Fruit fly (Drosophila melanogaster) Kc167 (cell line): ENCODE data around the gene CdGAPr.

Experiments
- Myc ChIP-seq: fragments of >200 bp; optimal IDR thresholded peaks from 2 replicates; lab custom pipeline; 2017; ENCODE audit warnings: missing external identifiers
- Sin3A ChIP-seq: fragments of >200 bp; optimal IDR thresholded peaks from 2 replicates; lab custom pipeline; 2018; ENCODE audit warnings: missing external identifiers
- h ChIP-seq: fragments of >200 bp; optimal IDR thresholded peaks from 3 replicates; lab custom pipeline; 2018; ENCODE audit warnings: missing external identifiers
- insv ChIP-seq: fragments of >200 bp; optimal IDR thresholded peaks from 3 replicates; lab custom pipeline; 2018; ENCODE audit warnings: missing external identifiers
- psq ChIP-seq: fragments of >200 bp; optimal IDR thresholded peaks from 2 replicates; lab custom pipeline; 2017; ENCODE audit warnings: missing external identifiers
- ttk ChIP-seq: sonication (Bioruptor generic); optimal IDR thresholded peaks from 2 replicates; lab custom pipeline; 2017; ENCODE audit warnings: missing external identifiers

The CdGAPr gene

dm6 chr2L:19769703-19770102 is 22.0 kb downstream of the CdGAPr start:
- TF ChIP-seq Sin3A (lab: Kevin White, UChicago): no peak
- no peak for TF ChIP-seq insv (lab: Kevin White, UChicago)
- no peak for TF ChIP-seq Myc (lab: Kevin White, UChicago)
- TF ChIP-seq psq (lab: Kevin White, UChicago): no peak
- TF ChIP-seq h (lab: Kevin White, UChicago): no peak
- no peak for TF ChIP-seq ttk (lab: Kevin White, UChicago)

dm6 chr2L:19768967-19769366 is 22.7 kb downstream of the CdGAPr start, which contains the start of gene bsh:
Gene bsh, minus strand, starts transcription at chr2L:19769067.
- TF ChIP-seq Myc (lab: Kevin White, UChicago): no peak

- TF ChIP-seq Sin3A (lab: Kevin White, UChicago) (no peak), psq (lab: Kevin White, UChicago) (no peak), ttk (lab: Kevin White, UChicago) (no peak), insv (lab: Kevin White, UChicago) (no peak), Myc (lab: Kevin White, UChicago) (no peak), h (lab: Kevin White, UChicago) (no peak)
These were observed 26.3 kb downstream of the CdGAPr start for dm6 chr2L:19765406-19765805.

- TF ChIP-seq ttk (lab: Kevin White, UChicago) (no peak), h (lab: Kevin White, UChicago) (no peak)
These were observed 27.0 kb downstream of the CdGAPr start for dm6 chr2L:19764581-19765136.

- no peak for TF ChIP-seq Sin3A (lab: Kevin White, UChicago)
- no peak for TF ChIP-seq ttk (lab: Kevin White, UChicago)
- no peak for TF ChIP-seq Myc (lab: Kevin White, UChicago)
These were observed 27.7 kb downstream of the CdGAPr start, which contains the start of gene fbp for dm6 chr2L:19763773-19764580. Gene fbp, minus strand, starts transcription at chr2L:19764136.

DNA sequence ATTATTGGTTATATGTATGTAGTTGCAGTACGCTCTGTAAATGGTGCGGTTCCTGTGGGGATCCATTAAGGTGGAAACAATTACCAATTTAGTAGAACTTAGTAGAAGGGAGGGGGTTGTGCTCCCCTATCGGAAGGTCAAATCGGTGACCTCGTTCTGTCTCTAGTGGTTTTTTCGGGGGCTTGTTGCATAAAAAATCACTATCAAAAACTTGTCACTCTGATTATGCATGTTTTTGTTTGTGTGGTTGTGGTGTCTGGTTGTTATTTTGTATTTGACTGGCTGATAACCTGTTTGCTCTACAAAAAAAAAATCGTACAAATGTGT is 28.3 kb downstream of the CdGAPr start:
- no peak for TF ChIP-seq ttk (lab: Kevin White, UChicago)
- TF ChIP-seq Sin3A (lab: Kevin White, UChicago): no peak
- TF ChIP-seq h (lab: Kevin White, UChicago): no peak
- TF ChIP-seq insv (lab: Kevin White, UChicago): no peak
- TF ChIP-seq Myc (lab: Kevin White, UChicago): no peak
- no peak for TF ChIP-seq psq (lab: Kevin White, UChicago)

DNA sequence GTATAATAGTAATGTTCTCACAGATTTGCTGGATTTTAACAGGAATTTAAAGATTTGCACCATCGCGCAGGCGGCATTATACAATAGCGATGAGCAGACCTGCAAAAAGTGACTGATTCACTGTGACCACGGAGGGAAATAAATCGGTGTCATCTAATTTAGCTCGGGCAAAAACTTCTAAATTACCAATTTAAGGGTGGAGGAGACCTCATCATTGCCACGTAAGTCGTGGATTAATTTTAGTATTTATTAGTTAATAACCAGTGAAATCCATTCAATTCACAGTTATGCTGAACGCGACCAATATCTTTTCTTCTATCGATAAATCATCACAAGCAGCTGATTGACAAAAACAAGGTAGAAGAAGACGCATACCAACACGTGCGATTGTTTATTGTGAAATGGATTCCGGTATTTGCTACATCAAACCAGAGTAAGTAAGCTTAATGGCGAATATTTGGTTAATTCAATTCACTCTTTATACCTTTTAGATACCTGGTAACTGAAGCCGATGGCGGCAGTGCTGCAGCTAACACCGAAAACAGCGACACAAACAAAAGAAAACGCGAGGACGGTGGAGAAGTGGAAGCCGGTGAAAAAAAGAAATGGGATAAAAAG is 33.1 kb downstream of the CdGAPr start, which contains the start of the genes CG10628 and Dus3:
CG10628 (minus strand) TSS at position 105 of the 618 bp plus-strand sequence.
Dus3 (plus strand) TSS at position 369 of the 618 bp plus-strand sequence.
- no peak for TF ChIP-seq Sin3A (lab: Kevin White, UChicago)
- no peak for TF ChIP-seq psq (lab: Kevin White, UChicago)

DNA sequence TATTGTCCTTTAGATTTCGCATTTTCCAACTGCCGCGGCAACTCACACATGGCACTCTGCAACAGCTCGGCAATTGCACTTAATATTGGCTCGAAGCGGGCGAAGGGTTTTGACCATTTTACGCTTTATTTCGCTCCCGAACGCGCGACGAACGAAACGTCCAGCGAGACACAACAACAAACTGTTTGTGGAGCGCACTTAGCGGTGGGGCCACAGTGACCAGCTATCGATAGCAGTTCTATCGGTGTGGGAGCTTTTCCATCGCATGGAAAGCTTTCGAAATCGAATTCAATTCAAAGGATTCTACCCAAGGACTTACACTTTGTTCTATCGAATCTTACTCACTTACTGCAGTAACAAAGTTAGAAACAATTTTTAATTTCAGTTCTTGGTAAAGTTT is 35.0 kb downstream of the CdGAPr start, which contains the start of gene CG10631:
CG10631 (minus strand) TSS at position 189 of the 400 bp plus-strand sequence.
- TF ChIP-seq Myc (lab: Kevin White, UChicago) (no peak), psq (lab: Kevin White, UChicago) (no peak), h (lab: Kevin White, UChicago) (no peak), insv (lab: Kevin White, UChicago) (no peak)

- no peak for TF ChIP-seq Sin3A (lab: Kevin White, UChicago)
These were observed 35.6 kb downstream of the CdGAPr start for dm6 chr2L:19756040-19756439.

dm6 chr2L:19755015-19755414 is 36.7 kb downstream of the CdGAPr start:
- no peak for TF ChIP-seq h (lab: Kevin White, UChicago)
- TF ChIP-seq Myc (lab: Kevin White, UChicago): no peak
- TF ChIP-seq ttk (lab: Kevin White, UChicago): no peak
- TF ChIP-seq psq (lab: Kevin White, UChicago): no peak
- TF ChIP-seq Sin3A (lab: Kevin White, UChicago): no peak
- no peak for TF ChIP-seq insv (lab: Kevin White, UChicago)

DNA sequence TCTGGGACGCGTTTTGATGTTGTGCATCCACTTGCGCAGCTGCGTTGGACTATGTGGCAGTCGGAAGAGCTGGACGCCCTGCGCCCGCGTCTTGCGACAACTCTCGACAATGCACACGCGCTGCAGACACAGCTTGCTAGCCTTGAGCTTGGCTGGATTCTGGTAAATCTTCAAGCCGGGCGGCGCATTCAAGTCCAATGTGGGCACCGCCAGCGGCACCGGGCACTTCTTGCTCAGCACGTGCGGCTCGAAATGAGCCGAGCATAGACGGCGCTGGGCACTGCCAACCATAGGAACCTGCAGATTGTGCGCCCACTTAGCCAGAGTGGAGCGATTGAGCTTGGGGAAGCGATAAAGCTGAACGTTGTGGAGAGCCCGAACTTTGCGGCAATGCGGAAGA is 41.1 kb downstream of the CdGAPr start:
- TF ChIP-seq Myc (lab: Kevin White, UChicago): no peak
- no peak for TF ChIP-seq insv (lab: Kevin White, UChicago)
- no peak for TF ChIP-seq h (lab: Kevin White, UChicago)
- TF ChIP-seq Sin3A (lab: Kevin White, UChicago): no peak
- no peak for TF ChIP-seq psq (lab: Kevin White, UChicago)
- TF ChIP-seq ttk (lab: Kevin White, UChicago): no peak

- no peak for TF ChIP-seq insv (lab: Kevin White, UChicago)
- no peak for TF ChIP-seq psq (lab: Kevin White, UChicago)
- no peak for TF ChIP-seq Sin3A (lab: Kevin White, UChicago)
- TF ChIP-seq ttk (lab: Kevin White, UChicago): no peak
- TF ChIP-seq Myc (lab: Kevin White, UChicago): no peak
- TF ChIP-seq h (lab: Kevin White, UChicago): no peak
These were observed 56.0 kb downstream of the CdGAPr start, which contains the start of the genes CG10462 and Nf-YB for dm6 chr2L:19735635-19736109. Gene CG10462, minus strand, starts transcription at chr2L:19735980. Gene Nf-YB, plus strand, starts transcription at chr2L:19736044.
